Worm (Caenorhabditis elegans) whole organism, L4 larva: ENCODE results near the gene srw-31.
"Not testable (repeated sequence)": the region's sequence is repeated elsewhere in the genome, so short reads cannot be mapped to it uniquely, and the experiment has no call there.

Experiments
- F49E8.2 ChIP-seq: sonication (generic microtip); optimal IDR thresholded peaks from 2 replicates; lab custom pipeline; 2016; ENCODE audit warnings: missing compliant biosample characterization, mild to moderate bottlenecking, missing genetic modification characterization, borderline replicate concordance
- R02D3.7 ChIP-seq: fragments of 150-350 bp; sonication (generic microtip); optimal IDR thresholded peaks from 3 replicates; lab custom pipeline; 2014; ENCODE audit warnings: missing biosample characterization, missing genetic modification characterization
- T20F7.1 ChIP-seq: fragments of 200-800 bp; sonication (Bioruptor generic); optimal IDR thresholded peaks from 2 replicates; lab custom pipeline; 2018; ENCODE audit warnings: mild to moderate bottlenecking, missing genetic modification characterization, missing compliant biosample characterization
- Y48G9A.11 ChIP-seq: fragments of 200-800 bp; sonication (Bioruptor generic); IDR thresholded peaks from 2 replicates; pipeline ENCODE4 v1.3.6; 2022; ENCODE audit warnings: missing genetic modification reagents, missing genetic modification characterization, missing compliant biosample characterization
- ZK337.2 ChIP-seq: fragments of 200-800 bp; sonication (Bioruptor generic); IDR thresholded peaks from 2 replicates; pipeline ENCODE4 v1.3.6; 2022; ENCODE audit warnings: missing genetic modification reagents, missing genetic modification characterization, missing compliant biosample characterization
- aha-1 ChIP-seq: fragments of 150-350 bp; peaks from one replicate; lab custom pipeline; 2014; ENCODE audit warnings: missing biosample characterization, missing genetic modification characterization
- arid-1 ChIP-seq: fragments of 200-800 bp; sonication (Bioruptor generic); conservative IDR thresholded peaks from 2 replicates; pipeline ENCODE4 v1.3.6; 2022; ENCODE audit warnings: missing genetic modification reagents, missing genetic modification characterization, missing compliant biosample characterization
- attf-4 ChIP-seq: sonication (generic microtip); optimal IDR thresholded peaks from 3 replicates; lab custom pipeline; 2017; ENCODE audit warnings: missing biosample characterization, missing genetic modification characterization
- ceh-44 ChIP-seq: fragments of 200-800 bp; sonication (Bioruptor generic); IDR thresholded peaks from 2 replicates; pipeline ENCODE4 v1.3.6; 2022; ENCODE audit warnings: missing genetic modification reagents, missing genetic modification characterization, missing compliant biosample characterization
- daf-12 ChIP-seq: fragments of 150-350 bp; optimal IDR thresholded peaks from 2 replicates; lab custom pipeline; 2014; ENCODE audit warnings: missing biosample characterization, missing genetic modification reagents, missing genetic modification characterization
- dmd-8 ChIP-seq: fragments of 200-800 bp; sonication (Bioruptor generic); IDR thresholded peaks from 2 replicates; pipeline ENCODE4 v1.3.6; 2022; ENCODE audit warnings: missing genetic modification characterization, missing compliant biosample characterization
- duxl-1 ChIP-seq: sonication (generic microtip); optimal IDR thresholded peaks from 2 replicates; lab custom pipeline; 2016; ENCODE audit warnings: mild to moderate bottlenecking, missing genetic modification characterization, moderate library complexity, missing compliant biosample characterization; ENCODE audit not compliant: poor library complexity
- fos-1 ChIP-seq: fragments of 150-350 bp; optimal IDR thresholded peaks from 2 replicates; lab custom pipeline; 2014; ENCODE audit warnings: missing biosample characterization, missing genetic modification characterization
- hlh-11 ChIP-seq: fragments of 200-800 bp; sonication (Bioruptor generic); optimal IDR thresholded peaks from 2 replicates; lab custom pipeline; 2018; ENCODE audit warnings: mild to moderate bottlenecking, missing genetic modification characterization, missing compliant biosample characterization
- lim-7 ChIP-seq: fragments of 200-800 bp; sonication (Bioruptor generic); IDR thresholded peaks from 2 replicates; pipeline ENCODE4 v1.3.6; 2022; ENCODE audit warnings: missing genetic modification characterization, missing compliant biosample characterization
- lin-1 ChIP-seq: fragments of 200-800 bp; sonication (Bioruptor generic); IDR thresholded peaks from 2 replicates; pipeline ENCODE4 v1.3.6; 2022; ENCODE audit warnings: missing genetic modification reagents, missing genetic modification characterization, missing compliant biosample characterization
- lin-15B ChIP-seq: fragments of 150-350 bp; sonication (generic microtip); optimal IDR thresholded peaks from 3 replicates; lab custom pipeline; 2014; ENCODE audit warnings: missing biosample characterization, missing genetic modification characterization
- lin-38 ChIP-seq: fragments of 200-800 bp; sonication (Bioruptor generic); IDR thresholded peaks from 2 replicates; pipeline ENCODE4 v1.3.6; 2022; ENCODE audit warnings: missing genetic modification reagents, missing genetic modification characterization, missing compliant biosample characterization
- lin-39 ChIP-seq: fragments of 150-350 bp; optimal IDR thresholded peaks from 2 replicates; lab custom pipeline; 2014; ENCODE audit warnings: missing biosample characterization, missing genetic modification reagents, missing genetic modification characterization
- madf-5 ChIP-seq, 2 experiments: fragments of 200-800 bp; sonication (Bioruptor generic); IDR thresholded peaks; 2 replicates each; pipeline ENCODE4 v1.3.6; 2022; ENCODE audit warnings: missing compliant biosample characterization in 2 of 2, missing genetic modification characterization in 2 of 2
- madf-9 ChIP-seq: fragments of 200-800 bp; sonication (Bioruptor generic); conservative IDR thresholded peaks from 2 replicates; pipeline ENCODE4 v1.3.6; 2022; ENCODE audit warnings: missing genetic modification reagents, missing genetic modification characterization, missing compliant biosample characterization
- mdt-29 ChIP-seq: fragments of 200-800 bp; sonication (Bioruptor generic); IDR thresholded peaks from 2 replicates; pipeline ENCODE4 v1.3.6; 2022; ENCODE audit warnings: missing genetic modification reagents, missing genetic modification characterization, missing compliant biosample characterization
- nhr-11 ChIP-seq: fragments of 150-350 bp; optimal IDR thresholded peaks from 2 replicates; lab custom pipeline; 2014; ENCODE audit warnings: missing biosample characterization, missing genetic modification characterization
- nhr-25 ChIP-seq: sonication (generic microtip); optimal IDR thresholded peaks from 2 replicates; lab custom pipeline; 2017; ENCODE audit warnings: missing genetic modification characterization, mild to moderate bottlenecking, missing compliant biosample characterization, antibody characterized with exemption, moderate library complexity, borderline replicate concordance; ENCODE audit not compliant: insufficient read depth
- nhr-6 ChIP-seq: fragments of 150-350 bp; optimal IDR thresholded peaks from 2 replicates; lab custom pipeline; 2014; ENCODE audit warnings: missing biosample characterization, missing genetic modification characterization
- nhr-76 ChIP-seq: fragments of 150-350 bp; optimal IDR thresholded peaks from 2 replicates; lab custom pipeline; 2014; ENCODE audit warnings: missing biosample characterization, missing genetic modification characterization
- php-3 ChIP-seq: fragments of 200-800 bp; sonication (Bioruptor generic); IDR thresholded peaks from 2 replicates; pipeline ENCODE4 v1.3.6; 2022; ENCODE audit warnings: missing genetic modification reagents, missing genetic modification characterization, missing compliant biosample characterization
- saeg-2 ChIP-seq: fragments of 200-800 bp; sonication (Bioruptor generic); IDR thresholded peaks from 2 replicates; pipeline ENCODE4 v1.3.6; 2022; ENCODE audit warnings: missing genetic modification reagents, missing genetic modification characterization, missing compliant biosample characterization
- set-16 ChIP-seq: fragments of 200-800 bp; sonication (Bioruptor generic); IDR thresholded peaks from 2 replicates; pipeline ENCODE4 v1.3.6; 2022; ENCODE audit warnings: missing genetic modification reagents, missing genetic modification characterization, missing compliant biosample characterization
- spr-3 ChIP-seq: fragments of 200-800 bp; sonication (Bioruptor generic); optimal IDR thresholded peaks from 2 replicates; lab custom pipeline; 2018; ENCODE audit warnings: mild to moderate bottlenecking, missing genetic modification characterization, missing compliant biosample characterization
- vab-7 ChIP-seq: fragments of 200-800 bp; sonication (Bioruptor generic); IDR thresholded peaks from 2 replicates; pipeline ENCODE4 v1.3.6; 2022; ENCODE audit warnings: missing genetic modification reagents, missing genetic modification characterization, missing compliant biosample characterization
- zip-11 ChIP-seq: fragments of 200-800 bp; sonication (Bioruptor generic); IDR thresholded peaks from 2 replicates; pipeline ENCODE4 v1.3.6; 2022; ENCODE audit warnings: missing genetic modification characterization, missing compliant biosample characterization
- ztf-11 ChIP-seq: fragments of 150-350 bp; optimal IDR thresholded peaks from 2 replicates; lab custom pipeline; 2014; ENCODE audit warnings: missing biosample characterization, missing genetic modification characterization
- ztf-7 ChIP-seq: fragments of 150-350 bp; optimal IDR thresholded peaks from 2 replicates; lab custom pipeline; 2014; ENCODE audit warnings: missing biosample characterization, missing genetic modification characterization

The srw-31 gene

ce11 chrV:17464278-17464677 lies 42.1 kb upstream of the srw-31 start, which contains the start of gene F20E11.7:
TSS of gene F20E11.7 (plus strand) at chrV:17464578.
- not testable (repeated sequence) for TF ChIP-seq hlh-11 (tag; lab: Kevin White, UChicago); zip-11 (GFP tag; lab: Robert Waterston, UW); vab-7 (GFP tag; lab: Robert Waterston, UW)

ce11 chrV:17466751-17467150 lies 39.6 kb upstream of the srw-31 start, which contains the start of gene srw-72:
TSS of gene srw-72 (plus strand) at chrV:17467051.
- no peak for TF ChIP-seq madf-5 (GFP tag; IDR thresholded peaks at IDR 0.05; lab: Robert Waterston, UW)
- TF ChIP-seq php-3 (GFP tag; lab: Robert Waterston, UW) = no peak
- no peak for TF ChIP-seq lin-38
- no peak for TF ChIP-seq ztf-11 (tag; lab: Kevin White, UChicago)
- no peak for TF ChIP-seq R02D3.7 (tag; lab: Kevin White, UChicago)
- TF ChIP-seq lin-39 (tag; lab: Kevin White, UChicago) = no peak
- TF ChIP-seq arid-1 (GFP tag; lab: Robert Waterston, UW) = no peak

- TF ChIP-seq nhr-76 (tag; lab: Kevin White, UChicago) = no peak
- TF ChIP-seq set-16 (GFP tag; lab: Robert Waterston, UW) = peak; percentile 76
Measured at ce11 chrV:17467881-17468280, 38.5 kb upstream of the srw-31 start.

- TF ChIP-seq fos-1 (no peak), mdt-29 (no peak), nhr-11 (tag; lab: Kevin White, UChicago) (no peak), duxl-1 (tag; lab: Kevin White, UChicago) (no peak), lin-15B (tag; lab: Kevin White, UChicago) (no peak), madf-9 (GFP tag; lab: Robert Waterston, UW) (no peak), ztf-11 (tag; lab: Kevin White, UChicago) (no peak), ztf-7 (no peak)
- TF ChIP-seq, all 104 proteins: peak for 0
Measured at ce11 chrV:17469180-17469579, 37.2 kb upstream of the srw-31 start, which contains the start of gene F20E11.17. TSS of gene F20E11.17 (minus strand) at chrV:17469280.

- TF ChIP-seq Y48G9A.11 (GFP tag; lab: Robert Waterston, UW) = no peak
- no peak for TF ChIP-seq T20F7.1 (GFP tag; lab: Kevin White, UChicago)
- no peak for TF ChIP-seq dmd-8 (GFP tag; lab: Robert Waterston, UW)
- TF ChIP-seq lim-7 (GFP tag; lab: Robert Waterston, UW) = no peak
- no peak for TF ChIP-seq daf-12 (tag; lab: Kevin White, UChicago)
- TF ChIP-seq ceh-44 = no peak
- no peak for TF ChIP-seq nhr-25 (tag; lab: Kevin White, UChicago)
- TF ChIP-seq ZK337.2 (GFP tag; lab: Robert Waterston, UW) = no peak
- TF ChIP-seq saeg-2 (GFP tag; lab: Robert Waterston, UW) = no peak
- no peak for TF ChIP-seq attf-4 (tag; lab: Kevin White, UChicago)
- no peak for TF ChIP-seq lin-1
- TF ChIP-seq spr-3 (GFP tag; lab: Kevin White, UChicago) = no peak
- TF ChIP-seq aha-1 = no peak
- no peak for TF ChIP-seq nhr-6 (tag; lab: Kevin White, UChicago)
- no peak for TF ChIP-seq madf-9 (GFP tag; lab: Robert Waterston, UW)
- no peak for TF ChIP-seq F49E8.2
Measured at ce11 chrV:17471564-17471963, 34.8 kb upstream of the srw-31 start, which contains the start of gene srh-235. TSS of gene srh-235 (minus strand) at chrV:17471664.
